Worm (Caenorhabditis elegans) whole organism, L3 larva: Measurements from ENCODE around the gene Y73C8B.2.

Experiments used
- R02D3.7 ChIP-seq: fragments of 150-350 bp; optimal IDR thresholded peaks from 2 replicates; lab custom pipeline; 2014; ENCODE audit warnings: missing biosample characterization, missing genetic modification characterization
- aly-2 ChIP-seq: fragments of 150-350 bp; optimal IDR thresholded peaks from 2 replicates; lab custom pipeline; 2014; ENCODE audit warnings: missing biosample characterization, missing genetic modification characterization
- daf-12 ChIP-seq: fragments of 150-350 bp; optimal IDR thresholded peaks from 2 replicates; lab custom pipeline; 2014; ENCODE audit warnings: missing biosample characterization, missing genetic modification reagents, missing genetic modification characterization
- hmg-11 ChIP-seq: sonication (generic microtip); optimal IDR thresholded peaks from 2 replicates; lab custom pipeline; 2016; ENCODE audit warnings: missing genetic modification characterization, missing compliant biosample characterization
- lin-39 ChIP-seq: fragments of 150-350 bp; optimal IDR thresholded peaks from 2 replicates; lab custom pipeline; 2018; ENCODE audit warnings: missing biosample characterization, missing genetic modification reagents, missing genetic modification characterization
- lsy-12 ChIP-seq: sonication (generic microtip); optimal IDR thresholded peaks from 2 replicates; lab custom pipeline; 2016; ENCODE audit warnings: mild to moderate bottlenecking, missing genetic modification characterization, missing compliant biosample characterization
- nfya-1 ChIP-seq: sonication (generic microtip); optimal IDR thresholded peaks from 2 replicates; lab custom pipeline; 2017; ENCODE audit warnings: missing genetic modification characterization, mild to moderate bottlenecking, missing compliant biosample characterization, antibody characterized with exemption, moderate library complexity; ENCODE audit not compliant: insufficient read depth
- nhr-12 ChIP-seq: fragments of 150-350 bp; optimal IDR thresholded peaks from 2 replicates; lab custom pipeline; 2014; ENCODE audit warnings: missing biosample characterization, missing genetic modification characterization
- sea-2 ChIP-seq: fragments of 150-350 bp; sonication (generic microtip); optimal IDR thresholded peaks from 4 replicates; lab custom pipeline; 2014; ENCODE audit warnings: missing biosample characterization, missing genetic modification reagents, missing genetic modification characterization
- skn-1 ChIP-seq: fragments of 150-350 bp; optimal IDR thresholded peaks from 2 replicates; lab custom pipeline; 2014; ENCODE audit warnings: missing biosample characterization, missing genetic modification characterization
- snpc-4 ChIP-seq: fragments of 150-350 bp; optimal IDR thresholded peaks from 2 replicates; lab custom pipeline; 2014; ENCODE audit warnings: missing biosample characterization, missing genetic modification characterization
- unc-62 ChIP-seq: fragments of 150-350 bp; sonication (generic microtip); optimal IDR thresholded peaks from 4 replicates; lab custom pipeline; 2014; ENCODE audit warnings: missing biosample characterization, missing genetic modification reagents, missing genetic modification characterization
- zag-1 ChIP-seq: fragments of 150-350 bp; optimal IDR thresholded peaks from 2 replicates; lab custom pipeline; 2014; ENCODE audit warnings: missing biosample characterization, missing genetic modification characterization

- TF ChIP-seq lin-39 = no peak
- no peak for TF ChIP-seq sea-2
- no peak for TF ChIP-seq hmg-11 (tag; lab: Kevin White, UChicago)
- TF ChIP-seq snpc-4 = no peak
- TF ChIP-seq skn-1 = no peak
- TF ChIP-seq daf-12 (tag; lab: Kevin White, UChicago) = no peak
- TF ChIP-seq nfya-1 = no peak
- TF ChIP-seq aly-2 (tag; lab: Kevin White, UChicago) = no peak
- TF ChIP-seq R02D3.7 = no peak
- no peak for TF ChIP-seq lsy-12 (tag; lab: Kevin White, UChicago)
- no peak for TF ChIP-seq nhr-12 (tag; lab: Kevin White, UChicago)
- no peak for TF ChIP-seq unc-62 (GFP tag; lab: Kevin White, UChicago)
- no peak for TF ChIP-seq zag-1 (tag; lab: Kevin White, UChicago)
These were observed 41.8 kb upstream of the Y73C8B.2 start, which contains the start of the genes K08D9.9 and str-16 for ce11 chrV:3236610-3237009.
